Worm (Caenorhabditis elegans) whole organism, early embryonic: ENCODE data around the gene C18A11.3.

Experiments
- B0310.2 ChIP-seq: sonication (generic microtip); optimal IDR thresholded peaks from 2 replicates; lab custom pipeline; 2016; ENCODE audit warnings: mild to moderate bottlenecking, missing genetic modification characterization, missing compliant biosample characterization
- F13C5.2 ChIP-seq: sonication (generic microtip); optimal IDR thresholded peaks from 2 replicates; lab custom pipeline; 2017; ENCODE audit warnings: mild to moderate bottlenecking, missing genetic modification characterization, inconsistent platforms, missing compliant biosample characterization
- aly-1 ChIP-seq: sonication (generic microtip); optimal IDR thresholded peaks from 2 replicates; lab custom pipeline; 2016; ENCODE audit warnings: missing genetic modification characterization, missing compliant biosample characterization
- ama-1 ChIP-seq: fragments of 150-350 bp; optimal IDR thresholded peaks from 2 replicates; lab custom pipeline; 2014
- ceh-13 ChIP-seq: fragments of 200-800 bp; sonication (Bioruptor generic); optimal IDR thresholded peaks from 2 replicates; lab custom pipeline; 2018; ENCODE audit warnings: mild to moderate bottlenecking, missing genetic modification characterization, missing compliant biosample characterization
- ceh-36 ChIP-seq: sonication (generic microtip); optimal IDR thresholded peaks from 2 replicates; lab custom pipeline; 2016; ENCODE audit warnings: missing genetic modification characterization, inconsistent platforms, missing compliant biosample characterization
- ets-7 ChIP-seq: sonication (generic microtip); optimal IDR thresholded peaks from 2 replicates; lab custom pipeline; 2016; ENCODE audit warnings: missing genotype, missing genetic modification characterization, missing compliant biosample characterization
- flt-1 ChIP-seq: fragments of 200-800 bp; sonication (Bioruptor generic); IDR thresholded peaks from 2 replicates; pipeline ENCODE4 v1.3.6; 2022; ENCODE audit warnings: missing genetic modification characterization, missing compliant biosample characterization
- hmbx-1 ChIP-seq: sonication (generic microtip); optimal IDR thresholded peaks from 2 replicates; lab custom pipeline; 2016; ENCODE audit warnings: mild to moderate bottlenecking, missing genetic modification characterization, missing compliant biosample characterization
- hmg-4 ChIP-seq: fragments of 200-800 bp; sonication (Bioruptor generic); optimal IDR thresholded peaks from 2 replicates; lab custom pipeline; 2018; ENCODE audit warnings: mild to moderate bottlenecking, missing genetic modification characterization, missing compliant biosample characterization
- hnd-1 ChIP-seq: sonication (generic microtip); optimal IDR thresholded peaks from 2 replicates; lab custom pipeline; 2016; ENCODE audit warnings: missing genetic modification characterization, missing compliant biosample characterization
- pes-1 ChIP-seq: fragments of 200-800 bp; sonication (Bioruptor generic); IDR thresholded peaks from 2 replicates; pipeline ENCODE4 v1.3.6; 2022; ENCODE audit warnings: missing genetic modification reagents, missing genetic modification characterization, missing compliant biosample characterization
- scrt-1 ChIP-seq: fragments of 200-800 bp; sonication (Bioruptor generic); IDR thresholded peaks from 2 replicates; pipeline ENCODE4 v1.3.6; 2022; ENCODE audit warnings: missing genetic modification characterization, missing compliant biosample characterization
- sea-1 ChIP-seq: fragments of 200-800 bp; sonication (Bioruptor generic); conservative IDR thresholded peaks from 2 replicates; pipeline ENCODE4 v1.3.6; 2022; ENCODE audit warnings: missing genetic modification characterization, missing compliant biosample characterization
- tbx-11 ChIP-seq: fragments of 200-800 bp; sonication (Bioruptor generic); IDR thresholded peaks from 2 replicates; pipeline ENCODE4 v1.3.6; 2022; ENCODE audit warnings: missing genetic modification characterization, missing compliant biosample characterization
- tbx-37 ChIP-seq: fragments of 200-800 bp; sonication (Bioruptor generic); conservative IDR thresholded peaks from 2 replicates; pipeline ENCODE4 v1.3.6; 2022; ENCODE audit warnings: missing genetic modification reagents, missing genetic modification characterization, missing compliant biosample characterization
- tra-4 ChIP-seq: sonication (generic microtip); optimal IDR thresholded peaks from 2 replicates; lab custom pipeline; 2017; ENCODE audit warnings: missing genetic modification characterization, missing compliant biosample characterization

C18A11.3 gene

DNA sequence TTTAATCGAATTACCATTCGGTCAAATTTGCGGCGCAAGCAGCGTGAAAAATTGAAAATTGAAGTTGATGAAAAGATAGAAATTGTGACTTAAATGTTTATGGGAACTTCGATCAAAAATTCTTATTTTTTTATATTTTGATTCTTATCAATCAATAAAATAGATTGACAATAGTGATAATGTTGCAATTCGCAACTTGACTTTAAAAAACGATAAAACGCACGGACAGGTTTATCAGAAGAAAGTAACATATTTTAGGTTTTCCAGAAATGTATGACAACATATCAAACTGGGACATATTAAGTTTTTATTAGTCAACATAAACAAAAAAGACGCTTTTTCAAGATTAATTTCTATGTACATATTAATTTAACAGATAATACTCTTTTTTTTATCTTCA lies 22.4 kb downstream of the C18A11.3 start:
- TF ChIP-seq flt-1 = no peak
- no peak for TF ChIP-seq ceh-13 (GFP tag; lab: Kevin White, UChicago)
- TF ChIP-seq scrt-1 = no peak
- no peak for TF ChIP-seq tbx-37
- no peak for TF ChIP-seq F13C5.2 (tag; lab: Kevin White, UChicago)
- no peak for TF ChIP-seq ets-7

ce11 chrX:8083919-8084318 lies 23.0 kb downstream of the C18A11.3 start, which contains the start of gene K07E3.4:
K07E3.4 (minus strand) TSS chrX:8084018.
- no peak for TF ChIP-seq scrt-1

DNA sequence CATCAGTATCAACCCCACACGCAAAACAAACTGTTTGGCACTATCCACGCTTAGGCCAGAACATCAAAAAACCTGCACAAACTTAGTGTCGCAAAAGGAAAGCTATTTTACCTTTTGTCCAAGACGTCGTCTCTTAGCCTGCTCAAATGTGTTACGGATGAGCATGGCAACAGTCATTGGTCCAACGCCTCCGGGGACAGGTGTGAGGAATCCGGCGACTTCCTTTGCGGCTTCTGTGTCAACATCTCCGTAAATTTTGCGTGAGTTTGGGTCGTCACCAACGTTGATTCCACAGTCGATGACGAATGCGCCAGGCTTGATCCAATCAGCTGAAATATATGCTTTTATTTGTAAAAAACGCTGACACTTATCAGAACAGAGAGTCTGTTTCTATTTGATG lies 23.7 kb downstream of the C18A11.3 start:
- no peak for TF ChIP-seq hmbx-1 (tag; lab: Kevin White, UChicago)
- no peak for TF ChIP-seq tbx-37
- TF ChIP-seq ceh-36 (tag; lab: Kevin White, UChicago) = no peak
- no peak for TF ChIP-seq pes-1 (GFP tag; lab: Robert Waterston, UW)
- TF ChIP-seq tra-4 (tag; lab: Kevin White, UChicago) = no peak
- no peak for TF ChIP-seq aly-1 (tag; lab: Kevin White, UChicago)
- no peak for TF ChIP-seq scrt-1
- TF ChIP-seq ets-7 = no peak
- no peak for TF ChIP-seq sea-1 (GFP tag; lab: Robert Waterston, UW)
- no peak for TF ChIP-seq ama-1 (lab: Kevin White, UChicago)
- TF ChIP-seq flt-1 = no peak
- TF ChIP-seq tbx-11 (GFP tag; lab: Robert Waterston, UW) = no peak
- no peak for TF ChIP-seq B0310.2 (tag; lab: Kevin White, UChicago)
- TF ChIP-seq ceh-13 (GFP tag; lab: Kevin White, UChicago) = no peak
- no peak for TF ChIP-seq hnd-1 (tag; lab: Kevin White, UChicago)
- TF ChIP-seq hmg-4 (GFP tag; lab: Kevin White, UChicago) = no peak
- no peak for TF ChIP-seq F13C5.2 (tag; lab: Kevin White, UChicago)

- no peak for TF ChIP-seq B0310.2 (tag; lab: Kevin White, UChicago)
- no peak for TF ChIP-seq pes-1 (GFP tag; lab: Robert Waterston, UW)
- TF ChIP-seq flt-1 = no peak
- no peak for TF ChIP-seq aly-1 (tag; lab: Kevin White, UChicago)
- no peak for TF ChIP-seq tbx-37
- no peak for TF ChIP-seq hnd-1 (tag; lab: Kevin White, UChicago)
- no peak for TF ChIP-seq F13C5.2 (tag; lab: Kevin White, UChicago)
- no peak for TF ChIP-seq ets-7
- TF ChIP-seq tbx-11 (GFP tag; lab: Robert Waterston, UW) = no peak
- no peak for TF ChIP-seq hmbx-1 (tag; lab: Kevin White, UChicago)
- TF ChIP-seq ceh-36 (tag; lab: Kevin White, UChicago) = no peak
These were observed 25.5 kb downstream of the C18A11.3 start, which contains the start of gene dao-3 for ce11 chrX:8086450-8086724. dao-3 (minus strand) TSS chrX:8086550.

DNA sequence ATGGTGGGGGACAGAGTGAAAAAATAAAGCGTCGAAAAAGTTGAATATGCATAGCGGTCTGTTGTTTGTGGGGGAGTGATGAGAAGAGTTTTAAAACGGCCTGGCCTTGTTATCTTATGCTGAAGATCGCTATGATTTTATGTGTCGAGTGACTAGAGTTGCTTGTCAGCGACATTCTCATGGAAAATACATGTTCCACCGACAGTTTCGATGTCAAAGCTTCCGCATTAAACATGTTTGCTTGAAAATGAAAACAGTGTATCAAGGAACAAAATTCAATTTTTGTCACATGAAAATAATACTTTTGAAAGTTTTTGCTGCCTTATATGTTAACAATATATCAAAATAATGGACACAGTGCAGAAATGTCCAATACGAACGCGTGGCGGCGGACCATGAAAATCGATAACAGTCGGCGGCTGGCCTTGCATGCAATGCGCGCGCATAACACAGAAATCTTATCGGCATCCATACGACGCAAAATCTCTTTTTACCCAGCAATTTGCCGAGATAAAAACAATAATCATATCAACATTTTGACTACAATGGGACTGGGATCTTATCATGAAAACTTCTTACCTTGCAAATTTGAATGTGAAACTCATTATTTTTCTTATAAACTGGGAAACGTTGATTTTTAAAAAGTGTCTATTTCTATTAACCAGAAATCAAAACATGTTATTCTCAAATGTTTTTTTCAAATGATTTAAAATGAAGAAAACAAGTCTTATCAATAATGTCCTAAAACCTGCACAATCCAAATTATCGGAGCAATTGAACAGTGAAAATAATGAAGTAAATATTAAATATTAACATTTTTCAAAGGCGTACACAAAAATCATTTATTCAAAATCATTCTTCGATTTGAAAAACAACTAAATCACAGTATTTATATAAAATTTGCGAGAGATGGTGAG lies 26.1 kb downstream of the C18A11.3 start:
- TF ChIP-seq tbx-11 (GFP tag; lab: Robert Waterston, UW) (no peak), scrt-1 (no peak), hmbx-1 (tag; lab: Kevin White, UChicago) (no peak), ama-1 (lab: Kevin White, UChicago) (no peak), sea-1 (GFP tag; lab: Robert Waterston, UW) (no peak), tra-4 (tag; lab: Kevin White, UChicago) (no peak), tbx-37 (no peak), F13C5.2 (tag; lab: Kevin White, UChicago) (no peak), aly-1 (tag; lab: Kevin White, UChicago) (no peak), hnd-1 (tag; lab: Kevin White, UChicago) (no peak), pes-1 (GFP tag; lab: Robert Waterston, UW) (no peak), hmg-4 (GFP tag; lab: Kevin White, UChicago) (no peak), ets-7 (no peak), B0310.2 (tag; lab: Kevin White, UChicago) (no peak), ceh-36 (tag; lab: Kevin White, UChicago) (no peak)

DNA sequence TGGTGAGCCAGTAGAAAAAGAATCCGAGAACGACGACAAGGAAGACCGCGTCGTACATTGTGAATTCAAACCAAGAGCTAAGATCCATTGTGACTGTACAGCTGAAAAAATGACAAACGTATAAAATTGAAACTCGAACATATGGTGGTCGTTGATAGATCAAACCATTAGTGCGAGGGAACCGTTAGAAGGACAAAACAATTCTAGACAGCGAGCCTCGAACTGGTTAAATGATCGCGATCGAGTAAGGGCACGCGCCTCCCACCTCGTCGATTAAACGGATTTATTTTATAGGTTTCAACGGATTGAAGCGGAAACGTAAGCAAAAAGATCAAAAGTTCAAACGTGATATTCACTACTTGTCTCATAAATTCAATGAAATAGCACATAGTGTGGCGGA lies 27.6 kb downstream of the C18A11.3 start, which contains the start of gene vem-1:
vem-1 (minus strand) TSS at position 101 of the 400 bp plus-strand sequence.
- TF ChIP-seq hmbx-1 (tag; lab: Kevin White, UChicago) (no peak), ets-7 (no peak)

DNA sequence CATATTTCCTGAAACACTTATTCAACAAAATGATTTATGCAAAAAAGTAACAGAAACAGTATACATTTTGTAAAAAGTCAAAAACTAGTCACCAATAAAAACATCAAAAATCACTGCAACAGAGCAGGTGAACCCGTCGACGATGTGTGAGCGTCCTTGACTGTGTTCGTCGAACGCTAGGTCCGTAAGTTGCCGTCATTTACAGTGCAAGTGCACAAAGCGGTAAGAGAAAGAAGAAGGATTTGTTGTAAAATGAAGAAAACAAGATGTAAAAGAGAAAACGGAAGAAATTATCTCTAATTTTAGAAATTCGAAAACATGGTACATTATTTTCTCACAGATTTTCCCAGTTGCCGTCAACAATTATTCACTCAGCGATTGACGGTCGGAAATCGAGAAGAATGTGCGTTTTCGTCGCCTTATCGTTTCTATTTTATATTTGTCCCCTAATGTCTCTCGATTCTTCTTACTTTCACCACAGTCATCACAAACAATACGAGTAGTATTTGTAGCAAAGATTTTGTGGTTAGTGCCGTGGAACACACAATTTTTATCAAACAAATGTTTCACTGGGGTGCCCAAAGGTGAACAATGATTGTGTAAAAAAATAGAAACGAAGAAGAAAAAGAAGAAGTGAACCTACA lies 28.5 kb downstream of the C18A11.3 start:
- TF ChIP-seq F13C5.2 (tag; lab: Kevin White, UChicago) = no peak
- no peak for TF ChIP-seq ama-1 (lab: Kevin White, UChicago)
- no peak for TF ChIP-seq tbx-37
- no peak for TF ChIP-seq hmbx-1 (tag; lab: Kevin White, UChicago)
- no peak for TF ChIP-seq ets-7
- TF ChIP-seq scrt-1 = no peak
- TF ChIP-seq ceh-36 (tag; lab: Kevin White, UChicago) = no peak
- TF ChIP-seq hmg-4 (GFP tag; lab: Kevin White, UChicago) = no peak
- TF ChIP-seq ceh-13 (GFP tag; lab: Kevin White, UChicago) = no peak
- TF ChIP-seq pes-1 (GFP tag; lab: Robert Waterston, UW) = no peak
- no peak for TF ChIP-seq B0310.2 (tag; lab: Kevin White, UChicago)
- no peak for TF ChIP-seq hnd-1 (tag; lab: Kevin White, UChicago)
- TF ChIP-seq tbx-11 (GFP tag; lab: Robert Waterston, UW) = no peak
- TF ChIP-seq sea-1 (GFP tag; lab: Robert Waterston, UW) = no peak
- no peak for TF ChIP-seq tra-4 (tag; lab: Kevin White, UChicago)
- TF ChIP-seq aly-1 (tag; lab: Kevin White, UChicago) = no peak
- no peak for TF ChIP-seq flt-1
